Fruit fly (Drosophila melanogaster) whole organism, adult: ENCODE measurements around the gene lgs.

Experiments
- CG11617 ChIP-seq: fragments of 200-800 bp; sonication (Bioruptor generic); optimal IDR thresholded peaks from 2 replicates; lab custom pipeline; 2017; ENCODE audit warnings: mild to moderate bottlenecking, missing biosample characterization, missing genetic modification reagents, missing genetic modification characterization
- CG12768 ChIP-seq: fragments of 200-800 bp; sonication (Bioruptor generic); optimal IDR thresholded peaks from 2 replicates; lab custom pipeline; 2017; ENCODE audit warnings: missing biosample characterization, missing genetic modification characterization, mild to moderate bottlenecking, moderate library complexity, missing genetic modification reagents
- CG14711 ChIP-seq: fragments of 200-800 bp; sonication (Bioruptor generic); optimal IDR thresholded peaks from 2 replicates; lab custom pipeline; 2018; ENCODE audit warnings: missing biosample characterization, mild to moderate bottlenecking, missing genetic modification characterization, moderate library complexity
- CG1620 ChIP-seq: fragments of 200-800 bp; sonication (Bioruptor generic); optimal IDR thresholded peaks from 2 replicates; lab custom pipeline; 2016; ENCODE audit warnings: missing biosample characterization, missing genetic modification characterization
- CG33017 ChIP-seq: fragments of 200-800 bp; sonication (Bioruptor generic); optimal IDR thresholded peaks from 2 replicates; lab custom pipeline; 2018; ENCODE audit warnings: missing biosample characterization, mild to moderate bottlenecking, missing genetic modification characterization, moderate library complexity
- CG5204 ChIP-seq: fragments of 200-800 bp; sonication (Bioruptor generic); optimal IDR thresholded peaks from 2 replicates; lab custom pipeline; 2016; ENCODE audit warnings: missing biosample characterization, missing genetic modification characterization
- CG7045 ChIP-seq: fragments of 200-800 bp; sonication (Bioruptor generic); optimal IDR thresholded peaks from 2 replicates; lab custom pipeline; 2017; ENCODE audit warnings: missing biosample characterization, mild to moderate bottlenecking, missing genetic modification characterization
- CG7101 ChIP-seq: fragments of 200-800 bp; sonication (Bioruptor generic); optimal IDR thresholded peaks from 2 replicates; lab custom pipeline; 2018; ENCODE audit warnings: missing biosample characterization, mild to moderate bottlenecking, missing genetic modification characterization, moderate library complexity
- Clk ChIP-seq: fragments of 200-800 bp; sonication (Bioruptor generic); optimal IDR thresholded peaks from 2 replicates; lab custom pipeline; 2017; ENCODE audit warnings: missing biosample characterization, missing genetic modification characterization
- Crg-1 ChIP-seq: fragments of 200-800 bp; sonication (Bioruptor generic); optimal IDR thresholded peaks from 2 replicates; lab custom pipeline; 2016; ENCODE audit warnings: missing biosample characterization, missing genetic modification characterization
- Hr96 ChIP-seq: fragments of 200-800 bp; sonication (Bioruptor generic); optimal IDR thresholded peaks from 2 replicates; lab custom pipeline; 2016; ENCODE audit warnings: missing biosample characterization, missing genetic modification characterization
- Mnt ChIP-seq: fragments of 200-800 bp; sonication (Bioruptor generic); optimal IDR thresholded peaks from 2 replicates; lab custom pipeline; 2016; ENCODE audit warnings: missing biosample characterization, mild to moderate bottlenecking, missing genetic modification characterization
- bab1 ChIP-seq: fragments of 200-800 bp; sonication (Bioruptor generic); optimal IDR thresholded peaks from 3 replicates; lab custom pipeline; 2019; ENCODE audit warnings: missing biosample characterization, mild to moderate bottlenecking, missing genetic modification characterization, moderate library complexity
- cic ChIP-seq: fragments of 200-800 bp; sonication (Bioruptor generic); optimal IDR thresholded peaks from 2 replicates; lab custom pipeline; 2017; ENCODE audit warnings: missing biosample characterization, mild to moderate bottlenecking, missing genetic modification characterization, moderate library complexity
- cnc ChIP-seq, 2 experiments: fragments of >200 bp; optimal IDR thresholded peaks; 2 replicates each; lab custom pipeline; 2017
- kay ChIP-seq: fragments of 200-800 bp; sonication (Bioruptor generic); peaks from one replicate; lab custom pipeline; 2016; ENCODE audit warnings: missing biosample characterization, missing genetic modification characterization, borderline replicate concordance
- ovo ChIP-seq: fragments of 200-800 bp; sonication (Bioruptor generic); optimal IDR thresholded peaks from 2 replicates; lab custom pipeline; 2016; ENCODE audit warnings: missing biosample characterization, missing genetic modification characterization
- pad ChIP-seq: fragments of 200-800 bp; sonication (Bioruptor generic); optimal IDR thresholded peaks from 3 replicates; lab custom pipeline; 2017; ENCODE audit warnings: missing biosample characterization, missing genetic modification characterization, mild to moderate bottlenecking, moderate library complexity, missing genetic modification reagents
- tj ChIP-seq: fragments of 200-800 bp; sonication (Bioruptor generic); optimal IDR thresholded peaks from 3 replicates; lab custom pipeline; 2017; ENCODE audit warnings: missing biosample characterization, mild to moderate bottlenecking, missing genetic modification characterization, moderate library complexity
- toe ChIP-seq: fragments of 200-800 bp; sonication (Bioruptor generic); optimal IDR thresholded peaks from 2 replicates; lab custom pipeline; 2016; ENCODE audit warnings: missing biosample characterization, missing genetic modification characterization

Gene lgs

dm6 chr4:466976-467639 is 23.4 kb upstream of the lgs start, which contains the start of gene CG33941:
TSS of gene CG33941 (plus strand) at chr4:467497.
- peak; percentile 20 for TF ChIP-seq bab1 (GFP tag; lab: Kevin White, UChicago)
- peak; percentile 5 for TF ChIP-seq CG7101 (tag; lab: Kevin White, UChicago)
- TF ChIP-seq cnc (optimal IDR thresholded peaks at IDR 0.05; lab: Kevin White, UChicago) = no peak
- TF ChIP-seq Clk = no peak
- TF ChIP-seq tj (GFP tag; lab: Kevin White, UChicago) = no peak
- TF ChIP-seq pad (GFP tag; lab: Kevin White, UChicago) = no peak
- no peak for TF ChIP-seq CG12768
- no peak for TF ChIP-seq Mnt (GFP tag; lab: Kevin White, UChicago)
- TF ChIP-seq kay (GFP tag; lab: Kevin White, UChicago) = no peak

DNA sequence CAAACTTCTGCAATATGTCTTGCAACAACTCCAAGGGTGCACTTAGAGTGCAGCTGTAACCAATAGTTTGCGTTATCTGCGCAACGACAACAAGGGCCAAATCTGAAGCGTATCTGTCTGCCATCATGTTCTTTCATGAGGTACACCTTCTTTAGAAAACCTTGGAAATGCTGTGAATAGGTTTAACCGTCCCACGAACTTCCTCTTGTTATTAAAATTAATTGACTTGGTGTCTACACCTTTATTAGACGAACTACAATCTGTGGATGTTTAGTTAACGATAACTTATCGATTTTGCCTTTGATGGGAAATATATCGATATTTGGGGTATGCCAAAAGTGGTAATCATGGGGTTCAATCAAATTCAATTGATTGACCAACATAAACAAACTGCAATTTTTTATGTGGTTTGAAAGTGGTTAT is 22.8 kb upstream of the lgs start, which contains the start of gene Taf3:
Gene Taf3 (minus strand): TSS at position 286 of the 423 bp plus-strand sequence.
- TF ChIP-seq Hr96 (GFP tag; lab: Kevin White, UChicago) (no peak), ovo (GFP tag; lab: Kevin White, UChicago) (no peak), kay (GFP tag; lab: Kevin White, UChicago) (no peak), tj (GFP tag; lab: Kevin White, UChicago) (no peak), toe (GFP tag; lab: Kevin White, UChicago) (no peak), CG7101 (tag; lab: Kevin White, UChicago) (no peak), CG7045 (GFP tag; lab: Kevin White, UChicago) (no peak), cnc (optimal IDR thresholded peaks at IDR 0.05; lab: Kevin White, UChicago) (no peak), cic (GFP tag; lab: Kevin White, UChicago) (no peak), CG33017 (tag; lab: Kevin White, UChicago) (no peak), CG12768 (peak; percentile 16), CG5204 (no peak), bab1 (GFP tag; lab: Kevin White, UChicago) (peak; percentile 66)

DNA sequence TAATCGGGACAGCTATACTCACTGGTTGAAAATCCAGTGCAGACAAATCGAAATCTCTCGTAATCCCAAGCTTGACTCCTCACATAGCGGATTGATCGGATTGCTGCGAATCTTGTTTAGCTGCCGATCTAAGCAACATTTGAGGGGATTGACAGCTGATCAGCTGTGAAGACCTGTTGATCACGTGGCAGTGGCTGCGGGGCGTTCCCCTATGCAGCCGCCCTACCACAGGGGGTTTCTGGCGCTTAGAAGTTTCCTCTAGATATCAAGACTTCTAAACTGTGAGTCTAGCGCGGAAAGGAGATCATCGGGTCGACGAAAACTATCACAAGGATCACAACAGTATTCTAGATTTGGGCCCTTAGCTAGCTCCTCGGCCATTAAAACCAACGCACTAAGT is 14.9 kb upstream of the lgs start:
- TF ChIP-seq cic (GFP tag; lab: Kevin White, UChicago) = no peak
- no peak for TF ChIP-seq tj (GFP tag; lab: Kevin White, UChicago)
- no peak for TF ChIP-seq pad (GFP tag; lab: Kevin White, UChicago)
- no peak for TF ChIP-seq CG14711 (tag; lab: Kevin White, UChicago)
- TF ChIP-seq CG7045 (GFP tag; lab: Kevin White, UChicago) = no peak
- no peak for TF ChIP-seq CG5204
- no peak for TF ChIP-seq CG12768

- TF ChIP-seq kay (GFP tag; lab: Kevin White, UChicago) = peak; percentile 90
- no peak for TF ChIP-seq Crg-1 (GFP tag; lab: Kevin White, UChicago)
Measured at dm6 chr4:453303-453702, 9.6 kb upstream of the lgs start.

dm6 chr4:448993-449392 is 5.3 kb upstream of the lgs start:
- no peak for TF ChIP-seq toe (GFP tag; lab: Kevin White, UChicago)
- peak; percentile 75 for TF ChIP-seq kay (GFP tag; lab: Kevin White, UChicago)
- TF ChIP-seq CG33017 (tag; lab: Kevin White, UChicago) = no peak

DNA sequence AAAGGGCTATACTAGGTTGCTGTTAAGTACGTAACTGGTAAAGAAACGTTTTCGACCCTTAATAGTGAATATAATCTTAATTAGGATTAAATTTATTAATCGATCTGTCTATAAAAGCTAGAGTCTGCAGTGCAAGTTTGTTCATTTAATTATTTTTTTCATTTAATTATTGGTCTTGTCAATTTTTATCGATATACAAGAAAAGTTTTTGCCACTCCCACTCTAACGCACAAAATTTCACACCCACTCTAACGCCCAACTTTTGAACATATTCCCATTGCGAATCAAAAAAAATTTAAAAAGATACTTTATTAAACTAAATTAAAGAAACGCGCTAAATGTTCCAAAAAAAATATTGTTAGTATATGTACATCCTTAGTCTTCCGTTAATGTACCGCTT is 4.4 kb upstream of the lgs start:
- TF ChIP-seq cnc (optimal IDR thresholded peaks at IDR 0.05; lab: Kevin White, UChicago) = no peak
- TF ChIP-seq kay (GFP tag; lab: Kevin White, UChicago) = peak; percentile 92

DNA sequence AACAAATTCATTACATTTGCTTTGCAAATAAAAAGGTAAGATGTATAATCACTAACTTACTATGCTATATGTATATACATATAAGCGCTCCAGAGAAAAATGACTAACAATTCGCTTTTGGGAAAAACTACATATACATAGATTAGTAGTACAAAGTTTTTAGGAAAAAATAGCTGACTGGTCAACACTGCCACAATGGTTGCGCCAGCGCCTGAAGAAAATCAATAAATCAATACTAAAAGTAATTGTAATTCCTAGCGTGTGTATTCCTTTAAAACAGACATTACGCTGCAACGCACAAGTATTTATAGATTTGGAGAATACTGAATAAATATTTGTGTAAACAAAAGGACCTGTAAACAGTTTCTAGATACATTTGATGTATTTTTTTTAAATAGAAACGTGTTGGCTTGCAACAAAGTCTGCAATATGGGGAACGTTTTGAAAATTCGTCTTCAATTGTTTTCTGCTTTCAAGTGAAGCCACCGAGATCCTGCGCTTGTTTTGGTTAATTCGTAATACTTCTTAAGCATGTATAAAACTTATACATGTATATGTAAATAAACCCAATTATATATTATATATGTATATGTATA is 2.3 kb upstream of the lgs start:
- TF ChIP-seq tj (GFP tag; lab: Kevin White, UChicago) (peak; percentile 36), CG1620 (no peak), CG12768 (peak; percentile 44), ovo (GFP tag; lab: Kevin White, UChicago) (no peak), CG33017 (tag; lab: Kevin White, UChicago) (peak; percentile 26), CG14711 (tag; lab: Kevin White, UChicago) (peak; percentile 1), Hr96 (GFP tag; lab: Kevin White, UChicago) (no peak), pad (GFP tag; lab: Kevin White, UChicago) (no peak), CG5204 (peak; percentile 49), Clk (no peak), CG7045 (GFP tag; lab: Kevin White, UChicago) (peak; percentile 24), bab1 (GFP tag; lab: Kevin White, UChicago) (peak; percentile 32), kay (GFP tag; lab: Kevin White, UChicago) (peak; percentile 95), Mnt (GFP tag; lab: Kevin White, UChicago) (peak; percentile 26), cnc (optimal IDR thresholded peaks at IDR 0.05; lab: Kevin White, UChicago) (no peak), CG11617 (GFP tag; lab: Kevin White, UChicago) (no peak), toe (GFP tag; lab: Kevin White, UChicago) (no peak), cic (GFP tag; lab: Kevin White, UChicago) (no peak), CG7101 (tag; lab: Kevin White, UChicago) (no peak), Crg-1 (GFP tag; lab: Kevin White, UChicago) (peak; percentile 11)
